Fruit fly (Drosophila melanogaster): ENCODE measurements around the gene CG14106.

CG14106 gene

dm6 chr3L:13450177-13450793, 24.8 kb upstream of the CG14106 start, which contains the start of the genes JMJD7 and CG10738 (continued):
- TF ChIP-seq NC2α (GFP tag; optimal IDR thresholded peaks at IDR 0.05): no peak
- peak; percentile 64 for TF ChIP-seq pzg (GFP tag; optimal IDR thresholded peaks at IDR 0.05)
- TF ChIP-seq Nf-YC (tag; optimal IDR thresholded peaks at IDR 0.05): peak; percentile 19
- no peak for TF ChIP-seq HLH54F (GFP tag; optimal IDR thresholded peaks at IDR 0.05)
- peak; percentile 52; the same call in 1 of the 2 replicates for TF ChIP-seq CG4730 (GFP tag; IDR thresholded peaks at IDR 0.05)
- peak; percentile 68 for TF ChIP-seq ind (GFP tag; optimal IDR thresholded peaks at IDR 0.05)
- peak; percentile 23 for TF ChIP-seq HHEX (GFP tag; optimal IDR thresholded peaks at IDR 0.05)
- no peak for TF ChIP-seq sima (GFP tag; optimal IDR thresholded peaks at IDR 0.05)
- TF ChIP-seq dimm (GFP tag; IDR thresholded peaks at IDR 0.05): 0 out of 2 replicates have a peak, but pooled peaks have one; percentile 29
- peak; percentile 58 for TF ChIP-seq CG30020 (tag; optimal IDR thresholded peaks at IDR 0.05)
- no peak for TF ChIP-seq fd102C (GFP tag; optimal IDR thresholded peaks at IDR 0.05)
- TF ChIP-seq Fer2 (tag; optimal IDR thresholded peaks at IDR 0.05): peak; percentile 16
- peak; percentile 76 for TF ChIP-seq CG5953 (GFP tag; IDR thresholded peaks at IDR 0.05)
- peak; percentile 58; the same call in 1 of the 2 replicates for TF ChIP-seq Awh (GFP tag; IDR thresholded peaks at IDR 0.05)
- TF ChIP-seq CG12744 (GFP tag; optimal IDR thresholded peaks at IDR 0.05): no peak
- no peak for TF ChIP-seq Dfd (GFP tag; optimal IDR thresholded peaks at IDR 0.05)
- no peak for TF ChIP-seq CG4707 (GFP tag; optimal IDR thresholded peaks at IDR 0.05)
- no peak for TF ChIP-seq chinmo (GFP tag; IDR thresholded peaks at IDR 0.05; ENCODE audit: partially characterized antibody)
- no peak for TF ChIP-seq Hand (GFP tag; optimal IDR thresholded peaks at IDR 0.05)
- no peak for TF ChIP-seq tna (GFP tag; IDR thresholded peaks at IDR 0.05; ENCODE audit: partially characterized antibody)
- peak; percentile 81 for TF ChIP-seq CG11504 (tag; optimal IDR thresholded peaks at IDR 0.05)
- no peak; the same call in 2 of the 3 replicates for TF ChIP-seq croc (GFP tag; conservative IDR thresholded peaks at IDR 0.05)
- no peak for TF ChIP-seq maf-S (GFP tag; optimal IDR thresholded peaks at IDR 0.05)
- no peak for TF ChIP-seq trh (GFP tag; optimal IDR thresholded peaks at IDR 0.05)
- TF ChIP-seq CG31224 (GFP tag; IDR thresholded peaks at IDR 0.05): peak; percentile 44; the same call in 1 of the 2 replicates
- TF ChIP-seq CG11695 (GFP tag; IDR thresholded peaks at IDR 0.05): no peak
- TF ChIP-seq YL-1 (GFP tag; optimal IDR thresholded peaks at IDR 0.05): no peak
- 0 out of 2 replicates have a peak, but pooled peaks have one; percentile 12 for TF ChIP-seq GATAe (GFP tag; conservative IDR thresholded peaks at IDR 0.05)
- TF ChIP-seq lov (optimal IDR thresholded peaks at IDR 0.05): no peak
- peak; percentile 30; the same call in 1 of the 3 replicates for TF ChIP-seq lov (GFP tag; IDR thresholded peaks at IDR 0.05)
- TF ChIP-seq gem (tag; optimal IDR thresholded peaks at IDR 0.05): no peak
- peak; percentile 65 for TF ChIP-seq CG6689 (GFP tag; IDR thresholded peaks at IDR 0.05)
- TF ChIP-seq CG7357 (GFP tag; IDR thresholded peaks at IDR 0.05): peak; percentile 45; the same call in 1 of the 3 replicates
- TF ChIP-seq CG10366 (GFP tag; IDR thresholded peaks at IDR 0.05): peak; percentile 69
- peak; percentile 33 for TF ChIP-seq stwl (tag; optimal IDR thresholded peaks at IDR 0.05)
- no peak for TF ChIP-seq pan (optimal IDR thresholded peaks at IDR 0.05)
- peak in 1 of 2 experiments; percentile 78 for TF ChIP-seq pan (GFP tag; optimal IDR thresholded peaks at IDR 0.05 in 1 of 2, IDR thresholded peaks at IDR 0.05 in 1 of 2)
- TF ChIP-seq Fer3 (tag; optimal IDR thresholded peaks at IDR 0.05): peak; percentile 35
- TF ChIP-seq Oaz (GFP tag; IDR thresholded peaks at IDR 0.05): peak; percentile 66
- TF ChIP-seq Mrtf (GFP tag; IDR thresholded peaks at IDR 0.05): peak; percentile 60
- no peak for TF ChIP-seq CG3838 (GFP tag; optimal IDR thresholded peaks at IDR 0.05)
- no peak for TF ChIP-seq chif (GFP tag; optimal IDR thresholded peaks at IDR 0.05)
- peak; percentile 62 for TF ChIP-seq CG7372 (GFP tag; IDR thresholded peaks at IDR 0.05)
- peak; percentile 42; the same call in 1 of the 3 replicates for TF ChIP-seq CG17361 (GFP tag; IDR thresholded peaks at IDR 0.05)
- peak; percentile 70 for TF ChIP-seq klu (GFP tag; IDR thresholded peaks at IDR 0.05)
- TF ChIP-seq esg (GFP tag; conservative IDR thresholded peaks at IDR 0.05): peak; percentile 72
- peak; percentile 76 for TF ChIP-seq CG9797 (GFP tag; optimal IDR thresholded peaks at IDR 0.05)
- TF ChIP-seq zfh2 (GFP tag; optimal IDR thresholded peaks at IDR 0.05): peak; percentile 31
- TF ChIP-seq ap (GFP tag; IDR thresholded peaks at IDR 0.05): peak; percentile 70; the same call in 1 of the 2 replicates
- TF ChIP-seq Drgx (GFP tag; IDR thresholded peaks at IDR 0.05): peak; percentile 78
- TF ChIP-seq CG7271 (tag; optimal IDR thresholded peaks at IDR 0.05): no peak
